Worm (Caenorhabditis elegans) whole organism, early embryonic: ENCODE measurements around the gene lsy-12.

Experiments used
- B0310.2 ChIP-seq: sonication (generic microtip); optimal IDR thresholded peaks from 2 replicates; lab custom pipeline; 2016; ENCODE audit warnings: mild to moderate bottlenecking, missing genetic modification characterization, missing compliant biosample characterization
- F13C5.2 ChIP-seq: sonication (generic microtip); optimal IDR thresholded peaks from 2 replicates; lab custom pipeline; 2017; ENCODE audit warnings: mild to moderate bottlenecking, missing genetic modification characterization, inconsistent platforms, missing compliant biosample characterization
- aly-1 ChIP-seq: sonication (generic microtip); optimal IDR thresholded peaks from 2 replicates; lab custom pipeline; 2016; ENCODE audit warnings: missing genetic modification characterization, missing compliant biosample characterization
- ama-1 ChIP-seq: fragments of 150-350 bp; optimal IDR thresholded peaks from 2 replicates; lab custom pipeline; 2014
- ceh-13 ChIP-seq: fragments of 200-800 bp; sonication (Bioruptor generic); optimal IDR thresholded peaks from 2 replicates; lab custom pipeline; 2018; ENCODE audit warnings: mild to moderate bottlenecking, missing genetic modification characterization, missing compliant biosample characterization
- ceh-36 ChIP-seq: sonication (generic microtip); optimal IDR thresholded peaks from 2 replicates; lab custom pipeline; 2016; ENCODE audit warnings: missing genetic modification characterization, inconsistent platforms, missing compliant biosample characterization
- ets-7 ChIP-seq: sonication (generic microtip); optimal IDR thresholded peaks from 2 replicates; lab custom pipeline; 2016; ENCODE audit warnings: missing genotype, missing genetic modification characterization, missing compliant biosample characterization
- flt-1 ChIP-seq: fragments of 200-800 bp; sonication (Bioruptor generic); IDR thresholded peaks from 2 replicates; pipeline ENCODE4 v1.3.6; 2022; ENCODE audit warnings: missing genetic modification characterization, missing compliant biosample characterization
- hmbx-1 ChIP-seq: sonication (generic microtip); optimal IDR thresholded peaks from 2 replicates; lab custom pipeline; 2016; ENCODE audit warnings: mild to moderate bottlenecking, missing genetic modification characterization, missing compliant biosample characterization
- hmg-4 ChIP-seq: fragments of 200-800 bp; sonication (Bioruptor generic); optimal IDR thresholded peaks from 2 replicates; lab custom pipeline; 2018; ENCODE audit warnings: mild to moderate bottlenecking, missing genetic modification characterization, missing compliant biosample characterization
- hnd-1 ChIP-seq: sonication (generic microtip); optimal IDR thresholded peaks from 2 replicates; lab custom pipeline; 2016; ENCODE audit warnings: missing genetic modification characterization, missing compliant biosample characterization
- pes-1 ChIP-seq: fragments of 200-800 bp; sonication (Bioruptor generic); IDR thresholded peaks from 2 replicates; pipeline ENCODE4 v1.3.6; 2022; ENCODE audit warnings: missing genetic modification reagents, missing genetic modification characterization, missing compliant biosample characterization
- scrt-1 ChIP-seq: fragments of 200-800 bp; sonication (Bioruptor generic); IDR thresholded peaks from 2 replicates; pipeline ENCODE4 v1.3.6; 2022; ENCODE audit warnings: missing genetic modification characterization, missing compliant biosample characterization
- sea-1 ChIP-seq: fragments of 200-800 bp; sonication (Bioruptor generic); conservative IDR thresholded peaks from 2 replicates; pipeline ENCODE4 v1.3.6; 2022; ENCODE audit warnings: missing genetic modification characterization, missing compliant biosample characterization
- tbx-11 ChIP-seq: fragments of 200-800 bp; sonication (Bioruptor generic); IDR thresholded peaks from 2 replicates; pipeline ENCODE4 v1.3.6; 2022; ENCODE audit warnings: missing genetic modification characterization, missing compliant biosample characterization
- tbx-37 ChIP-seq: fragments of 200-800 bp; sonication (Bioruptor generic); conservative IDR thresholded peaks from 2 replicates; pipeline ENCODE4 v1.3.6; 2022; ENCODE audit warnings: missing genetic modification reagents, missing genetic modification characterization, missing compliant biosample characterization
- tra-4 ChIP-seq: sonication (generic microtip); optimal IDR thresholded peaks from 2 replicates; lab custom pipeline; 2017; ENCODE audit warnings: missing genetic modification characterization, missing compliant biosample characterization

The lsy-12 gene

DNA sequence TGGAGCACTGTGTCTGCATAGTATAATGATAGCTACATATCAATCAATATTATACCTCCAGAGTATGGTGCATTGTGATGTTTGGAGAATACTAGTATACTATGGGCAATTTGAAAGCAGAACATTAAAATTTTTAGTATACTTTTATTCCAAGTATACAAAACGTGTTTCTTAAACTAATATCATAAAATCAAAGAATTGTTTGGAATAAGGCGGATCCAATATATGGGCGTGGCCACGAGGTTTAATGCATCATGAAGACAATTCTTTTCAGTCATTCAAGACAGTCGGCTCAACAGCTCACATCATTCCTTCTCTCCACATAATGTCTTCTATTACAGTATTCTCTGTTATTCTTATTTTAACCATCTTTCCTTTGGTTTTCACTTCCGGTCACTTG lies 20.1 kb upstream of the lsy-12 start, which contains the start of gene sdz-31:
TSS of gene sdz-31 (plus strand) at position 301 of the 400 bp plus-strand sequence.
- no peak for TF ChIP-seq aly-1 (tag; lab: Kevin White, UChicago)
- no peak for TF ChIP-seq ceh-13 (GFP tag; lab: Kevin White, UChicago)
- no peak for TF ChIP-seq ceh-36 (tag; lab: Kevin White, UChicago)
- TF ChIP-seq hnd-1 (tag; lab: Kevin White, UChicago), result no peak
- no peak for TF ChIP-seq flt-1 (GFP tag; lab: Robert Waterston, UW)
- no peak for TF ChIP-seq tbx-37 (GFP tag; lab: Robert Waterston, UW)
- no peak for TF ChIP-seq tra-4
- TF ChIP-seq sea-1 (GFP tag; lab: Robert Waterston, UW), result no peak
- TF ChIP-seq hmbx-1 (tag; lab: Kevin White, UChicago), result no peak
- TF ChIP-seq B0310.2 (tag; lab: Kevin White, UChicago), result no peak
- TF ChIP-seq pes-1 (GFP tag; lab: Robert Waterston, UW), result no peak
- TF ChIP-seq F13C5.2 (tag; lab: Kevin White, UChicago), result no peak

DNA sequence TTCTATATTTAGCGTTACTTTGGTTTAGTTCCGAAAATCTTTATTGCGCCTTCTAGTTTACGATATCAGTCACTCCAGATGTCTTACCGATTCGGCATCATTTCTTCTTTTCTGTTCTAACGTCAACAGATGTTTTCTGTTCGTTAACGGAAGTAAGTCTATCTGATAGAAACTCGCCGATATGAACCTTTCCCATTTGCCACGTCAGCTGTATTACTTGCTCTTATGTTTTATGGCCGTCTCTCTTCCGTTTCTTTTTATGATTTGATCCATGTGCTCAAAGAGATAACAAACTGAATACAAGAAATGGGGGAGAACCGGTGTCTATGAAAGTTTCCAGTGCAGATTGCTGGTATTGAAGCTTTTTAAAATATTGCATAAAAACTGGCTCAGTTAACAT lies 19.6 kb upstream of the lsy-12 start, which contains the start of gene srab-26:
TSS of gene srab-26 (minus strand) at position 101 of the 400 bp plus-strand sequence.
- TF ChIP-seq sea-1 (GFP tag; lab: Robert Waterston, UW) (no peak), ceh-13 (GFP tag; lab: Kevin White, UChicago) (no peak), aly-1 (tag; lab: Kevin White, UChicago) (no peak), pes-1 (GFP tag; lab: Robert Waterston, UW) (no peak), hmg-4 (GFP tag; lab: Kevin White, UChicago) (no peak), ceh-36 (tag; lab: Kevin White, UChicago) (no peak), ama-1 (lab: Kevin White, UChicago) (no peak), B0310.2 (tag; lab: Kevin White, UChicago) (no peak), tra-4 (no peak), flt-1 (GFP tag; lab: Robert Waterston, UW) (no peak), scrt-1 (no peak), F13C5.2 (tag; lab: Kevin White, UChicago) (no peak), tbx-11 (GFP tag; lab: Robert Waterston, UW) (no peak), hnd-1 (tag; lab: Kevin White, UChicago) (no peak), tbx-37 (GFP tag; lab: Robert Waterston, UW) (no peak), hmbx-1 (tag; lab: Kevin White, UChicago) (no peak), ets-7 (tag; lab: Kevin White, UChicago) (no peak)

DNA sequence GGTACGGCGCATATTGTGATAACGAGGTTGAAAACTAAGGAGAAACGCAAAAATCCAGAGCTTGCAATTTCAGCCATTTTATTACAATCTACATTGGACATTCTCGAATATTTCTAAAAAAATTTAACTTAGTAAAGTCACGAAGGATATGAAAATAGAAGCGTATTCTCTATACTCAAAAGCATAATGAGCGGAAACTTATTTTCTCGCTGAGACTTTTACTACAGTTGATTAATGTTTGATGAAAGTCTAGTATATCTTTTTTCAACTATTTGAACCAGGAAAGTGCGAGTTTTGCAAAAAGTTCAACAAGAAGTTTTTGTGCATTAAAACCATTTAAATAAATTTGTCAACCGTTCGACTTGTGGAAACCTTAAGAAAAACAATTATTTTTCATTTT lies 11.6 kb upstream of the lsy-12 start, which contains the start of gene srab-18:
TSS of gene srab-18 (minus strand) at position 101 of the 400 bp plus-strand sequence.
- TF ChIP-seq scrt-1, result no peak
- no peak for TF ChIP-seq tbx-11 (GFP tag; lab: Robert Waterston, UW)

DNA sequence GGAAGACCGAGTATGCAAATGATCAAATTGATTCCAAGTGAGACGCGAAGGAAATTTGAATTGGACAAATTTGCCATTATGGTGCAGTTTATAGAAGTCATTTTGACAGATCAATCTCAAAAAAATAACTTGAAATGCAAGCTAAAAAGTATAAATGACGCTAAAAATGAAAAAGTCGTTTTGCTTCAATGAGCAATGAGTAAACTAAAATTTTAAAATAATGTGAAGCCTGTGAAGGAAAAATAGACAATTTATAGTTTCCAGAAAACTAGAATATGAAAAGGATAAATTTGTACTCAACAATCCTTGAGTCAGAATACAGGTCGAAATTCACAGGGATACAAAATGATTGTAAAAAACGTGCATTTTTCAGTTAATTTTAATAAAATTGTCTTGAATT lies 8.5 kb upstream of the lsy-12 start, which contains the start of gene srab-17:
TSS of gene srab-17 (minus strand) at position 101 of the 400 bp plus-strand sequence.
- TF ChIP-seq B0310.2 (tag; lab: Kevin White, UChicago) (no peak), aly-1 (tag; lab: Kevin White, UChicago) (no peak)

DNA sequence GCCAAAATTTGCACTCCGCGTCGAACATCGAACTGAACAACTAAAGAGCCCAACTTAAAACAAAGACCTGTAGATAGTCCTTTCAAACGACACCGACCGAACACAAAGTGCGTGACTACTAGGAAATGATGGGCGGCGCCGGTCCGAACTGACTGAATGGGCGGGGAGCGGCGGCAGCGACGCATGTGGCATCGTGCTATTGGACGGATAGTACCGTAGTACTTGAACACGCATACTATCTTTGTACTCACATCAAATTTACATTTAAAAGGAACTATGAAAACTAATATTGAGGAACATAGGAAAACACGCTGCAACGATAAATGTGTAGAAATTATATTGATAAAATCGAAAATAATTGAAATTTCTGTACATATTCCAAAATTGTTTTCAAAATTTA lies 574 bp upstream of the lsy-12 start:
- TF ChIP-seq tbx-37 (GFP tag; lab: Robert Waterston, UW) (no peak), ceh-36 (tag; lab: Kevin White, UChicago) (no peak), hnd-1 (tag; lab: Kevin White, UChicago) (no peak)

DNA sequence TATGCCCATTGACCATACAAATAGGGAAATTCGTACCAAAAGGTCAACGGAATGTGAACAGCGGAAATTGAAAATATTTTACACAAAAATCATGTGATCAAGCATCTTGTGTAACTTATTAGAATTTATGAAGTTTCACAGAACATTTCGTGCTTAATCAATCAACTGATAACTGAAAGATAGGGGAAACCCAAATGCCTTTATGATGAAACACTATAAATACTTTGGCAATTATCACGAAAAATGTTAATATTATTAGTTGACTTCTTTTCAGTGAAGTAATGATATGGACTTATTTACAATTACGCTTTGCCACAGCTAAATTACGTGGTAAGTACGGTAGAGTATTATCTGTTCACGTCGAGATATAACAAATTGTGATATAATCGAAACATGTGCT lies 2.8 kb downstream of the lsy-12 start:
- TF ChIP-seq F13C5.2 (tag; lab: Kevin White, UChicago), result no peak

DNA sequence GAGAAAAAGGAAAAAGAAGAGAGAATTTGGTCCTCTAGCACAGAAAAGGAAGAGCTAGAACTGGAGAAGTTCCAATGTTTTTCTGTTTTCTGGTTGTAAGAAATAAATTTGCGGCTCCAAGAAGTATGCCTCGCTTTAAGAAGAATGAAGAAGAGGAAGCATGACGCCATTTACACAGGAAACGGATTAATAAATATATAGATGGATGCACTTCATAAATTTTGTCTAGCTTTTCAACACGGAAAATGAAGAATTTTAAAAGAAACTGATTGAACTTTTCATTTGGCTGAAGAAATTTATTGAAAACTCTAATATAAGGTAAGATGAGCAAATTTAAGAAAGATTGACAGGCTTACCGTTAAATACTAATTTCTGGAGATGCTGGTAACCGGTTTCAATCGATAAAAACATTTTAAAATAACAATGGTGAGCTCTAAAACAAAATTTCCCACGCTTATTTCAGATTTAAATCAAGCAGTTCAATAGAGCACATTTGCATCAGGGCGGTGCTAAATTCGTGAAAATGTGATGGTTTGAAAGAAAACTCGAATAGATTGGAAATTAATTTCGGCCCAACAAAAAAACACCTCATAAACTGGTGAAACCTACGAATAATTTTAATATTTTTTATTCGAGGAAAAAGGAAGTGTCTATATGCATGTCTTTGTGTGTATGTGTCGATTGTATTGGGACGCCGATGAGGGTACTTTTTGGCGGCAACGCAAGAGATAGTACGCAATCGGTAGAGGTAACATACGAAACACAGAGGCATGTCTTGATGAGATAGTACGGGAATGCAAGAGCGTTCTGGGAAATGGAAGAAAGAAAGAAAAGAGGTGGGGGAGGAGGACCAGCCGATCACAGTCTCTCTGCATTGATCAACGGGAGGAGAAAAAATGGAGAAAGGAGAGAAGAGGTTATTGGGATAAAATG lies 3.6 kb downstream of the lsy-12 start:
- TF ChIP-seq B0310.2 (tag; lab: Kevin White, UChicago), result peak; percentile 35
- no peak for TF ChIP-seq sea-1 (GFP tag; lab: Robert Waterston, UW)
- TF ChIP-seq aly-1 (tag; lab: Kevin White, UChicago), result peak; percentile 24

DNA sequence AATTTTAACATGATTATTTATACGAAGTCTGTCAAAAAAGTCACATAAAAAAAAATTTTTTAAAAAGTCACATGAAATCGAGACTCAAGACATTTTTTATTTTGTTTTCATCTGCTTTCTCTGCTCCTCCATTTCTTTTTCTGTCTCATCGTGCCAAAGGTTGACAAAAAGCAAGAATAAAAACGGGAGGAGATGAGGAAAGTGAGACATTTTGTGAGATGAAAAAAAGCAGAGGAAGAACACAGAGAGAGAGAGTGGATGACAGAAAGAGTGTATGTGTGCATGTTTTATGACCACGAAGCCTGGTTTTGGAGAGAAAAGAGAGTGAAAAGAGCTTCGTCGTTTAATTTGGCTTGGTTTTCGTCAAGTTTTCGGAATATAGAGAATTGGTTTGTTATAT lies 6.0 kb downstream of the lsy-12 start:
- TF ChIP-seq tra-4 (no peak), hnd-1 (tag; lab: Kevin White, UChicago) (no peak), ceh-36 (tag; lab: Kevin White, UChicago) (no peak), pes-1 (GFP tag; lab: Robert Waterston, UW) (no peak), aly-1 (tag; lab: Kevin White, UChicago) (no peak), ets-7 (tag; lab: Kevin White, UChicago) (no peak), hmg-4 (GFP tag; lab: Kevin White, UChicago) (no peak), tbx-37 (GFP tag; lab: Robert Waterston, UW) (no peak), ceh-13 (GFP tag; lab: Kevin White, UChicago) (no peak), ama-1 (lab: Kevin White, UChicago) (no peak), hmbx-1 (tag; lab: Kevin White, UChicago) (no peak)
